Worm (Caenorhabditis elegans) whole organism, L2 larva: ENCODE results near the gene pcca-1.

Experiments used
- aly-2 ChIP-seq: fragments of 150-350 bp; optimal IDR thresholded peaks from 2 replicates; lab custom pipeline; 2014; ENCODE audit warnings: missing biosample characterization, missing genetic modification characterization
- ama-1 ChIP-seq: fragments of 150-350 bp; optimal IDR thresholded peaks from 2 replicates; lab custom pipeline; 2018; ENCODE audit warnings: inconsistent platforms
- blmp-1 ChIP-seq: sonication (generic microtip); optimal IDR thresholded peaks from 2 replicates; lab custom pipeline; 2017; ENCODE audit warnings: missing genetic modification characterization, mild to moderate bottlenecking, missing compliant biosample characterization, antibody characterized with exemption, moderate library complexity; ENCODE audit not compliant: insufficient read depth
- ceh-82 ChIP-seq: fragments of 150-350 bp; optimal IDR thresholded peaks from 2 replicates; lab custom pipeline; 2014; ENCODE audit warnings: missing biosample characterization, missing genetic modification characterization
- egl-27 ChIP-seq: sonication (generic microtip); optimal IDR thresholded peaks from 3 replicates; lab custom pipeline; 2017; ENCODE audit warnings: missing biosample characterization, missing genetic modification reagents, missing genetic modification characterization
- elt-3 ChIP-seq: sonication (generic microtip); optimal IDR thresholded peaks from 2 replicates; lab custom pipeline; 2017; ENCODE audit warnings: missing biosample characterization, missing genetic modification characterization
- lin-39 ChIP-seq: fragments of 150-350 bp; optimal IDR thresholded peaks from 2 replicates; lab custom pipeline; 2014; ENCODE audit warnings: missing biosample characterization, missing genetic modification reagents, missing genetic modification characterization
- nhr-237 ChIP-seq: fragments of 150-350 bp; optimal IDR thresholded peaks from 2 replicates; lab custom pipeline; 2014; ENCODE audit warnings: missing biosample characterization, missing genetic modification characterization
- nhr-77 ChIP-seq: fragments of 150-350 bp; optimal IDR thresholded peaks from 2 replicates; lab custom pipeline; 2014; ENCODE audit warnings: missing biosample characterization, missing genetic modification characterization
- skn-1 ChIP-seq: sonication (generic microtip); optimal IDR thresholded peaks from 2 replicates; lab custom pipeline; 2017; ENCODE audit warnings: missing biosample characterization, missing genetic modification characterization
- sma-3 ChIP-seq: sonication (generic microtip); optimal IDR thresholded peaks from 2 replicates; lab custom pipeline; 2016; ENCODE audit warnings: missing genetic modification reagents, missing genetic modification characterization, missing compliant biosample characterization
- zag-1 ChIP-seq: fragments of 150-350 bp; optimal IDR thresholded peaks from 2 replicates; lab custom pipeline; 2014; ENCODE audit warnings: missing biosample characterization, missing genetic modification characterization

DNA sequence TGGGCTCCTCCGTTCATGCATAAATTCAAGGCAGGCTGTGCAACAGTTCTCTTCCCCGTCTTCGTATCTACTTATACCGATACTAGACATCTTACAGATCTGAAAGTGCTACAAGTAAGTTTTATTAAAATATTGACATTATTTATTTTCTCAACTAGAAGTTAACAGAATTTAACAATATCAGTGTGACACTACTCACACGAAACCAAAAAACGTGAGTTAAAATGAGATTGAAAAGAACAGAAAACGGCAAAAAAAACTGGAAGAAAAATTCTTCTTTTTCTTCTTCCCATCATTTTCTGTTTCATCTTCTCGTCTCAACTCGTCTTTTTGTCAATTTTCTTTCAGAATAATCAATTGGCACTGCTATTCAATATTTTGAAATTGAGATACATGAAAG, 3.9 kb downstream of the pcca-1 start, which contains the start of gene F27D9.12:
- TF ChIP-seq nhr-237 (tag; lab: Kevin White, UChicago) (no peak), nhr-77 (tag; lab: Kevin White, UChicago) (no peak), ceh-82 (tag; lab: Kevin White, UChicago) (no peak), aly-2 (no peak), lin-39 (tag; lab: Kevin White, UChicago) (no peak), ama-1 (lab: Kevin White, UChicago) (no peak), egl-27 (tag; lab: Kevin White, UChicago) (no peak), skn-1 (tag; lab: Kevin White, UChicago) (no peak), zag-1 (no peak), blmp-1 (tag; lab: Kevin White, UChicago) (no peak), sma-3 (no peak), elt-3 (tag; lab: Kevin White, UChicago) (no peak)
